Worm (Caenorhabditis elegans): ENCODE measurements around the gene kin-29.

DNA sequence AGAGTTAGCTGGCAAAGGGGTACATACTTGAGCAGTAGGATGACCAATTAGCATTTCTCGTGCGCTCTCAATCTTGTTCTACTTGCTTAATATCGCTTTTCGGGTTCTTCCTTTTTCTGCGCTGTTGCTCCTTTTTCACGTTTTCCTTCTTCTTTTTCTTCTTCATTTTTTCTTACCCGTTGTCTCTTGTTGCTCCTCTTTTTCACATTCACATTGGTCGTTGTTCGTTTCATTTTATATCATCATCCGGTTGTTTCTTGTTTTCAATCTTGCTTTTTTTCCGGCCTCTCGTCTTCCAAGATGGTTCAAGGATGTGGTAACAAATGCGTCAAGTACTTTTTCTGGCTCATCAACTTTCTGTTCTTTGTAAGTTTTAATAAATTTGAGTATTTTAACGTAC is 32.1 kb downstream of the kin-29 start, which contains the start of gene tsp-6:
- TF ChIP-seq B0336.3 (GFP tag; IDR thresholded peaks at IDR 0.05) (no peak), tbp1 (GFP tag; optimal IDR thresholded peaks at IDR 0.05) (no peak), sdz-38 (tag; optimal IDR thresholded peaks at IDR 0.05) (no peak), ceh-58 (GFP tag; IDR thresholded peaks at IDR 0.05) (no peak), rec-8 (tag; optimal IDR thresholded peaks at IDR 0.05) (no peak), F39B2.1 (GFP tag; IDR thresholded peaks at IDR 0.05) (no peak), T26A5.8 (tag; optimal IDR thresholded peaks at IDR 0.05) (no peak), ets-4 (GFP tag; optimal IDR thresholded peaks at IDR 0.05) (no peak), pha-4 (tag; optimal IDR thresholded peaks at IDR 0.05) (no peak), Y53G8AR.9 (GFP tag; conservative IDR thresholded peaks at IDR 0.05) (no peak), unc-62 (GFP tag; optimal IDR thresholded peaks at IDR 0.05) (no peak), ceh-91 (GFP tag; IDR thresholded peaks at IDR 0.05) (no peak)
